Worm (Caenorhabditis elegans) whole organism, L1 larva: Measurements from ENCODE around the gene K08D8.4.

Source experiments
- pqm-1 ChIP-seq: sonication (generic microtip); optimal IDR thresholded peaks from 3 replicates; lab custom pipeline; 2017; ENCODE audit warnings: missing biosample characterization, missing genetic modification characterization
- unc-130 ChIP-seq: fragments of 150-350 bp; optimal IDR thresholded peaks from 2 replicates; lab custom pipeline; 2017; ENCODE audit warnings: missing biosample characterization, missing genetic modification characterization, inconsistent platforms

- TF ChIP-seq pqm-1 (tag; lab: Kevin White, UChicago) (no peak), unc-130 (no peak)
Measured at ce11 chrIV:12957730-12958129, 47.9 kb upstream of the K08D8.4 start, which contains the start of gene F55G11.6.
